Worm (Caenorhabditis elegans): ENCODE results near the gene daf-37.
A peak's percentile ranks its signal among the peaks of the same experiment; 100 is the strongest.

daf-37 gene

DNA sequence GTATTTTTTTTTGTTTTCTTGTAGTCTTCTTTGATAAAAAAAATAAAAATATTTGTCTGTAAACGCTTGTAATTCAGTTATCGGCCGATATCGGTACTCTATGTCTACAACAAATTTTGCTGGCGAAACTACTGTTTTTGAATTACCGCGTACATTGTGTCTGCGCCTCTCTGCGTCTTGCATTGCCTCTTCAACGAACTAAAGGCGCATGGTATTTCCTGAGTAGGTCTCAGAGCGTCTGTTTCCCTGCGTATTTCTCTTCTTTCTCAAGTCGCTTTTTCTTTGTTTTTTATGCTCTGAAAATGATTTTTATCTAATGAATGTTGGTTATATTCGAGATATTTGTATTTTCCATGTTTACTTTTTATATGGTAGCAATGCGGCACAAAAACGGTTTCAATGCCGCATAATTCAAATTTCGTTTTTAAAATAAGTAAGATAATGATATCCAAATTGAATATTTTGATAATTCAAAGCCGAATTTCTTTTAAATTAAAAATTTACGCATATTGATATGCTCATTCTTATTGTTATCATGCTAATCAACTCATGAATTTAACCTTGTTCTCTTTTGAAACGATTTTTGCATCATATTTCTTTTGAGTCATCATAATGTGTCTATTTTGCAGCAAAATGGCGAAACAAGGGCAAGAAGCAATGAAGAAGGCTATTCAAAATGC is 42.9 kb upstream of the daf-37 start, which contains the start of gene phb-2 (continued):
- no peak for TF ChIP-seq somi-1 (GFP tag; optimal IDR thresholded peaks at IDR 0.05)
- TF ChIP-seq attf-6 (GFP tag; IDR thresholded peaks at IDR 0.05), result no peak
- no peak for TF ChIP-seq Y79H2A.3 (GFP tag; conservative IDR thresholded peaks at IDR 0.05)
- TF ChIP-seq sptf-2 (GFP tag; optimal IDR thresholded peaks at IDR 0.05), result no peak
- no peak for TF ChIP-seq F55B11.4 (tag; optimal IDR thresholded peaks at IDR 0.05; ENCODE audit: borderline replicate concordance, insufficient read depth)
- TF ChIP-seq gei-17 (GFP tag; optimal IDR thresholded peaks at IDR 0.05), result no peak
- peak; percentile 95 for TF ChIP-seq F23B12.7 (tag; optimal IDR thresholded peaks at IDR 0.05; ENCODE audit: insufficient read depth)
- TF ChIP-seq ztf-28 (GFP tag; IDR thresholded peaks at IDR 0.05), result no peak
- TF ChIP-seq C17E4.6 (GFP tag; IDR thresholded peaks at IDR 0.05), result peak; percentile 39; the same call in 1 of the 2 replicates
- no peak for TF ChIP-seq athp-1 (tag; optimal IDR thresholded peaks at IDR 0.05)
- TF ChIP-seq Y56A3A.18 (GFP tag; IDR thresholded peaks at IDR 0.05), result no peak

ce11 chrII:6248503-6248902 is 40.5 kb upstream of the daf-37 start:
- TF ChIP-seq F55B11.4 (tag; optimal IDR thresholded peaks at IDR 0.05; ENCODE audit: borderline replicate concordance, insufficient read depth) (no peak), dpff-1 (tag; optimal IDR thresholded peaks at IDR 0.05) (no peak), ztf-28 (GFP tag; IDR thresholded peaks at IDR 0.05) (no peak), ZK185.1 (tag; optimal IDR thresholded peaks at IDR 0.05; ENCODE audit: poor library complexity, severe bottlenecking) (peak; percentile 76), egl-18 (GFP tag; IDR thresholded peaks at IDR 0.05) (no peak), ccch-3 (GFP tag; optimal IDR thresholded peaks at IDR 0.05) (no peak), mel-28 (tag; optimal IDR thresholded peaks at IDR 0.05; ENCODE audit: borderline replicate concordance) (no peak), nhr-80 (tag; optimal IDR thresholded peaks at IDR 0.05) (peak; percentile 35), F49E8.2 (tag; optimal IDR thresholded peaks at IDR 0.05; ENCODE audit: insufficient read depth) (peak; percentile 82), Y53G8AR.9 (GFP tag; conservative IDR thresholded peaks at IDR 0.05) (no peak), mcd-1 (GFP tag; IDR thresholded peaks at IDR 0.05) (peak; percentile 54; the same call in 1 of the 2 replicates), aptf-3 (GFP tag; IDR thresholded peaks at IDR 0.05) (no peak), gei-17 (GFP tag; optimal IDR thresholded peaks at IDR 0.05) (no peak), hrde-1 (tag; optimal IDR thresholded peaks at IDR 0.05; ENCODE audit: borderline replicate concordance) (peak; percentile 43), let-526 (GFP tag; IDR thresholded peaks at IDR 0.05) (no peak), ztf-25 (GFP tag; IDR thresholded peaks at IDR 0.05) (no peak), nhr-90 (tag; optimal IDR thresholded peaks at IDR 0.05) (peak; percentile 72), efl-1 (GFP tag; optimal IDR thresholded peaks at IDR 0.05) (no peak), snpc-1.3 (tag; optimal IDR thresholded peaks at IDR 0.05; ENCODE audit: insufficient read depth) (no peak), Y53F4B.3 (GFP tag; IDR thresholded peaks at IDR 0.05) (no peak), snpc-1.1 (tag; optimal IDR thresholded peaks at IDR 0.05; ENCODE audit: insufficient read depth) (no peak), Y79H2A.3 (GFP tag; conservative IDR thresholded peaks at IDR 0.05) (no peak), ama-1 (optimal IDR thresholded peaks at IDR 0.05) (no peak), ama-1 (GFP tag; optimal IDR thresholded peaks at IDR 0.05) (peak; percentile 66 to 71), D2030.7 (GFP tag; IDR thresholded peaks at IDR 0.05) (peak; percentile 41; the same call in 1 of the 2 replicates), egl-44 (GFP tag; IDR thresholded peaks at IDR 0.05) (no peak; the same call in 1 of the 2 replicates), egrh-3 (GFP tag; IDR thresholded peaks at IDR 0.05) (peak; percentile 17; the same call in 1 of the 2 replicates), hlh-12 (tag; optimal IDR thresholded peaks at IDR 0.05) (no peak), bed-1 (GFP tag; IDR thresholded peaks at IDR 0.05) (no peak), snpc-4 (GFP tag; optimal IDR thresholded peaks at IDR 0.05) (no peak), snpc-4 (tag; optimal IDR thresholded peaks at IDR 0.05) (peak in 3 of 4 experiments; percentile 25 to 52 (median 44)), xnd-1 (tag; optimal IDR thresholded peaks at IDR 0.05) (no peak), ceh-79 (tag; optimal IDR thresholded peaks at IDR 0.05) (no peak), repo-1 (tag; optimal IDR thresholded peaks at IDR 0.05) (peak; percentile 71), B0035.1 (tag; optimal IDR thresholded peaks at IDR 0.05) (no peak), mes-4 (tag; optimal IDR thresholded peaks at IDR 0.05) (peak; percentile 69), C17E4.6 (GFP tag; IDR thresholded peaks at IDR 0.05) (no peak), rcor-1 (GFP tag; IDR thresholded peaks at IDR 0.05) (peak; percentile 51; the same call in 1 of the 2 replicates), akir-1 (GFP tag; optimal IDR thresholded peaks at IDR 0.05) (no peak)
